Worm (Caenorhabditis elegans): Measurements from ENCODE around the gene Y119D3B.12.

Y119D3B.12 gene

DNA sequence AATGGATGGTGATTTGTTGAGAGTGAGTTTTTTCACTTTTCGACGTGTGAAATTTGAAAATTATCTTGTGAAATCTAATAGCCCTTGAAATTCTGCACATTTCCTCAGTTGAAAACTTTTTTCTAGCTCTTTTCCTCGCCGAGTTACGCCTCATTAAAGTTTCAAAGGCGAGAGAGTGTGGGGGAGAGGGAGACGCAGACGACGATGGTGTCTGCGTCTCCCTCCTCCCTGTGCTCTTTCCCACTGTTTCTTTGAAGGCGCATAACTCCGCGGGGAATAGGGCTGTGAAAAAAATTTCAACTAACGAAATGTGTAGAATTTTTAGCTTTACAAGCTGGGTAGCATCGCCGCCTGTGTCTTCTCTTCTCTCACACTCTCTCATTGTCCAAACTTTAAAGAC, 36.0 kb upstream of the Y119D3B.12 start:
- TF ChIP-seq ceh-30 (tag; optimal IDR thresholded peaks at IDR 0.05) (no peak), hlh-30 (tag; optimal IDR thresholded peaks at IDR 0.05; ENCODE audit: insufficient read depth) (no peak), unc-55 (GFP tag; optimal IDR thresholded peaks at IDR 0.05) (no peak), sox-2 (GFP tag; IDR thresholded peaks at IDR 0.05) (no peak), K09A11.1 (tag; optimal IDR thresholded peaks at IDR 0.05; ENCODE audit: insufficient read depth) (no peak), ceh-19 (GFP tag; optimal IDR thresholded peaks at IDR 0.05) (no peak), ceh-45 (GFP tag; IDR thresholded peaks at IDR 0.05) (no peak), unc-86 (tag; optimal IDR thresholded peaks at IDR 0.05) (no peak), ref-2 (tag; optimal IDR thresholded peaks at IDR 0.05) (no peak), eyg-1 (tag; optimal IDR thresholded peaks at IDR 0.05) (no peak), ceh-6 (GFP tag; optimal IDR thresholded peaks at IDR 0.05) (no peak), gmeb-2 (tag; optimal IDR thresholded peaks at IDR 0.05) (no peak), K02D7.2 (tag; optimal IDR thresholded peaks at IDR 0.05) (no peak), C38D4.7 (GFP tag; optimal IDR thresholded peaks at IDR 0.05) (no peak), dve-1 (tag; optimal IDR thresholded peaks at IDR 0.05) (no peak), pros-1 (tag; optimal IDR thresholded peaks at IDR 0.05) (no peak)

DNA sequence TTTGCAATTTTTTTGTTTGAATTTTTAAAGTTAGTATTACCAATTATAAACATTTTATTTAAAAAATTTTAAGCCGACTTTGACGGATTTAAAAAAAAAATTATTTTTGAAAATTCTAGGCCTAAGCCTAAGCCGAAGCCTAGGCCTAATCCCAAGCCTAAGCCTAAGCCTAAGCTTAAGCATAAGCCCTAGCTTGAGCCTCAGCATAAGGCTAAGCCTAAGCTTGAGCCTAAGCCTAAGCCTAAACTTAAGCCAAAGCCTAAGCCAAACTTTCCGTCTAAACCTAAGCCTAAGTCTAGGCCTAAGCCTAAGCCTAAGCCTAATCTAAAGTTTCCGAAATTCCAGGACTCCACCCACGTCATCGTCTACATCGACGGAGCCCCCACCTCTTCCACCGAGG, 32.7 kb upstream of the Y119D3B.12 start:
- no peak for TF ChIP-seq ceh-48 (tag; optimal IDR thresholded peaks at IDR 0.05)
- no peak for TF ChIP-seq ceh-30 (tag; optimal IDR thresholded peaks at IDR 0.05)
- TF ChIP-seq odd-2 (tag; optimal IDR thresholded peaks at IDR 0.05) = no peak
- no peak for TF ChIP-seq hlh-30 (tag; optimal IDR thresholded peaks at IDR 0.05; ENCODE audit: insufficient read depth)
- TF ChIP-seq fax-1 (tag; optimal IDR thresholded peaks at IDR 0.05) = no peak
- peak; percentile 66 for TF ChIP-seq dve-1 (tag; optimal IDR thresholded peaks at IDR 0.05)
- no peak for TF ChIP-seq tbx-7 (tag; optimal IDR thresholded peaks at IDR 0.05)

DNA sequence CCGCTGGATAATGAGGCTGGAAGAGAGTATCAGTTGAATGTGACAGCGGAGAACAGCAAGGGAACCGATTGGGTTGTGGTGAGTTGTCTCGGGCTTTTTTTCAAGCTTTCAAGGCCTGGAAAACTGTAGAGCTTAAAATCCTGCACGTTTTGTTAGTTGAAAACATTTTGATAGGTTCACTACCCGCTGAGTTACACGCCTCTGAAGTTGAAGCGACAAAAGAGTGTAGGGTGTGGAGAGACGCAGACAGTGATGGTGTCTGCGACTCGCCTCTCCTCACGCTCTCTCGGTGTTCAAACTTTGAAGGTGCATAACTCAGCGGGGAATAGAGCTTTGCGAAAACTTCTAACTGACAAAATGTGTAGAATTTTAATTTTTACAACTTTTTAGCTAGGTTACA, 29.0 kb upstream of the Y119D3B.12 start:
- no peak for TF ChIP-seq pha-2 (tag; optimal IDR thresholded peaks at IDR 0.05)
- no peak for TF ChIP-seq pros-1 (tag; optimal IDR thresholded peaks at IDR 0.05)
- no peak for TF ChIP-seq K02D7.2 (tag; optimal IDR thresholded peaks at IDR 0.05)
- no peak for TF ChIP-seq odd-2 (tag; optimal IDR thresholded peaks at IDR 0.05)
- no peak for TF ChIP-seq ceh-31 (tag; optimal IDR thresholded peaks at IDR 0.05)
- TF ChIP-seq ahr-1 (tag; optimal IDR thresholded peaks at IDR 0.05) = no peak
- TF ChIP-seq rnt-1 (tag; optimal IDR thresholded peaks at IDR 0.05) = no peak
- no peak for TF ChIP-seq pqm-1 (tag; optimal IDR thresholded peaks at IDR 0.05)
- no peak for TF ChIP-seq hlh-8 (tag; optimal IDR thresholded peaks at IDR 0.05)
- TF ChIP-seq nfya-1 (tag; optimal IDR thresholded peaks at IDR 0.05) = no peak
- no peak for TF ChIP-seq madf-2 (tag; optimal IDR thresholded peaks at IDR 0.05)
- no peak for TF ChIP-seq ref-2 (tag; optimal IDR thresholded peaks at IDR 0.05)
- no peak for TF ChIP-seq gmeb-2 (tag; optimal IDR thresholded peaks at IDR 0.05)

DNA sequence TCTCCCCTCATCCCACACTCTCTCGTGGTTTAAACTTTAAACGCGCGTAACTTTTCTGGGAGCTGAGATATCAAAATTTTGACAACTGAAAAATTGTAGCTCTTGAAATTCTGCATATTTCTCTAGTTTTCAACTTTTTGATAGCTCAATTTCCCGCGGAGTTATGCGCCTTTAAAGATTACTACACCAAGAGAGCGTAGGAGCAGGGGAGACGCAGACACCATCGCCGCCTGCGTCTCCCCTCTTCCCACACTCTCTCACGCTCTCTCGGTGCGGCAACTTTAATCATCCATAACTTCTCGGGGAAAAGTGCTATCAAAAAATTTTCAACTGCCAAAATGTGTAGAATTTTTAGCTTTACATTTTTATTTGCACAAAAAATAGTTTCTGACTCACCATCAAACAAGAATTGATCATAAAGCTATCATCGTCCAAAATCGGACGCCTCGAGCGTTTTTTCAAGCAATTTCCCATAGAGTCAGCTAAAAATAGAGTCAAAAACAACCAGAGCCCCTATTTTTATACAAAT, 26.2 kb upstream of the Y119D3B.12 start, which contains the start of gene eak-3:
TSS of gene eak-3 (minus strand) at position 479 of the 529 bp plus-strand sequence.
- TF ChIP-seq ets-4 (tag; optimal IDR thresholded peaks at IDR 0.05) (no peak), fkh-10 (GFP tag; optimal IDR thresholded peaks at IDR 0.05) (no peak), Y22D7AL.16 (tag; optimal IDR thresholded peaks at IDR 0.05) (no peak), nfya-1 (tag; optimal IDR thresholded peaks at IDR 0.05) (no peak), elt-2 (tag; optimal IDR thresholded peaks at IDR 0.05) (no peak), gmeb-2 (tag; optimal IDR thresholded peaks at IDR 0.05) (no peak), unc-42 (tag; optimal IDR thresholded peaks at IDR 0.05) (no peak), pqm-1 (tag; optimal IDR thresholded peaks at IDR 0.05) (no peak), C08G9.2 (tag; optimal IDR thresholded peaks at IDR 0.05) (no peak), che-1 (tag; optimal IDR thresholded peaks at IDR 0.05) (no peak), ceh-14 (tag; optimal IDR thresholded peaks at IDR 0.05) (no peak), eyg-1 (tag; optimal IDR thresholded peaks at IDR 0.05) (no peak)

Measured in whole organism, late embryonic.